Worm (Caenorhabditis elegans) whole organism, L1 larva: Measurements from ENCODE around the gene frpr-12.

ENCODE experiments used
- alr-1 ChIP-seq: fragments of 200-800 bp; sonication (Bioruptor generic); optimal IDR thresholded peaks from 2 replicates; lab custom pipeline; 2018; ENCODE audit warnings: borderline replicate concordance, mild to moderate bottlenecking, missing genetic modification characterization, missing compliant biosample characterization
- ama-1 ChIP-seq: fragments of 150-350 bp; optimal IDR thresholded peaks from 2 replicates; lab custom pipeline; 2014
- blmp-1 ChIP-seq: fragments of 150-350 bp; optimal IDR thresholded peaks from 2 replicates; lab custom pipeline; 2014; ENCODE audit warnings: missing biosample characterization, missing genetic modification characterization
- ceh-63 ChIP-seq: fragments of 200-800 bp; sonication (Bioruptor generic); optimal IDR thresholded peaks from 2 replicates; lab custom pipeline; 2018; ENCODE audit warnings: mild to moderate bottlenecking, missing genetic modification characterization, missing compliant biosample characterization
- ceh-88 ChIP-seq: fragments of 200-800 bp; sonication (Bioruptor generic); IDR thresholded peaks from 2 replicates; pipeline ENCODE4 v1.3.6; 2022; ENCODE audit warnings: missing genetic modification characterization, missing compliant biosample characterization
- dpl-1 ChIP-seq, 3 experiments: fragments of 150-350 bp in 2 of 3; sonication (generic microtip) in 1 of 3; optimal IDR thresholded peaks; 2 replicates each; lab custom pipeline; 2014 to 2017; ENCODE audit warnings: missing biosample characterization in 3 of 3, missing genetic modification characterization in 3 of 3, missing genetic modification reagents in 3 of 3
- efl-1 ChIP-seq, 4 experiments: fragments of 150-350 bp; optimal IDR thresholded peaks in 3 of 4; peaks in 1 of 4; 1 replicate in 1 of 4; 2 replicates in 3 of 4; lab custom pipeline; 2014; ENCODE audit warnings: missing biosample characterization in 2 of 4, missing genetic modification characterization in 2 of 4, missing genetic modification reagents in 2 of 4
- egl-13 ChIP-seq: sonication (generic microtip); optimal IDR thresholded peaks from 2 replicates; lab custom pipeline; 2016; ENCODE audit warnings: missing genotype, missing genetic modification reagents, missing genetic modification characterization, missing compliant biosample characterization
- elt-2 ChIP-seq: sonication (generic microtip); optimal IDR thresholded peaks from 2 replicates; lab custom pipeline; 2016; ENCODE audit warnings: missing genetic modification characterization, mild to moderate bottlenecking, inconsistent platforms, missing compliant biosample characterization, missing genetic modification reagents
- elt-3 ChIP-seq, 6 experiments: fragments of 150-350 bp in 1 of 6; sonication (generic microtip); optimal IDR thresholded peaks; 2 replicates each; lab custom pipeline; 2017 to 2018; ENCODE audit warnings: missing biosample characterization in 6 of 6, missing genetic modification characterization in 6 of 6, inconsistent platforms in 1 of 6
- fkh-10 ChIP-seq: sonication (generic microtip); optimal IDR thresholded peaks from 2 replicates; lab custom pipeline; 2017; ENCODE audit warnings: missing biosample characterization, missing genetic modification reagents, missing genetic modification characterization
- fkh-4 ChIP-seq: sonication (generic microtip); optimal IDR thresholded peaks from 2 replicates; lab custom pipeline; 2016; ENCODE audit warnings: missing compliant biosample characterization, missing genetic modification characterization, borderline replicate concordance
- hlh-17 ChIP-seq: fragments of 200-800 bp; sonication (Bioruptor generic); optimal IDR thresholded peaks from 2 replicates; lab custom pipeline; 2018; ENCODE audit warnings: missing genetic modification characterization, mild to moderate bottlenecking, missing compliant biosample characterization, moderate library complexity, borderline replicate concordance
- hlh-4 ChIP-seq: sonication (generic microtip); optimal IDR thresholded peaks from 2 replicates; lab custom pipeline; 2016; ENCODE audit warnings: mild to moderate bottlenecking, missing genetic modification characterization, missing compliant biosample characterization
- jun-1 ChIP-seq: fragments of 150-350 bp; optimal IDR thresholded peaks from 2 replicates; lab custom pipeline; 2014; ENCODE audit warnings: missing biosample characterization, missing genetic modification reagents, missing genetic modification characterization
- lin-14 ChIP-seq: fragments of 200-800 bp; sonication (Bioruptor generic); optimal IDR thresholded peaks from 2 replicates; lab custom pipeline; 2018; ENCODE audit warnings: mild to moderate bottlenecking, missing genetic modification characterization, moderate library complexity, missing compliant biosample characterization
- lin-35 ChIP-seq, 2 experiments: fragments of 150-350 bp; optimal IDR thresholded peaks; 2 replicates each; lab custom pipeline; 2014; ENCODE audit warnings: missing biosample characterization in 2 of 2, missing genetic modification characterization in 2 of 2, missing genetic modification reagents in 2 of 2
- mdl-1 ChIP-seq, 2 experiments: fragments of 150-350 bp; optimal IDR thresholded peaks; 2 replicates each; lab custom pipeline; 2014 to 2017; ENCODE audit warnings: missing biosample characterization in 2 of 2, missing genetic modification characterization in 2 of 2, inconsistent platforms in 1 of 2
- mep-1 ChIP-seq: fragments of 150-350 bp; optimal IDR thresholded peaks from 2 replicates; lab custom pipeline; 2014; ENCODE audit warnings: missing biosample characterization, missing genetic modification characterization
- nhr-12 ChIP-seq: sonication (generic microtip); optimal IDR thresholded peaks from 2 replicates; lab custom pipeline; 2017; ENCODE audit warnings: missing biosample characterization, missing genetic modification characterization
- nhr-19 ChIP-seq: fragments of 200-800 bp; sonication (Bioruptor generic); conservative IDR thresholded peaks from 2 replicates; pipeline ENCODE4 v1.3.6; 2022; ENCODE audit warnings: missing genetic modification characterization, missing compliant biosample characterization
- nhr-20 ChIP-seq: sonication (generic microtip); optimal IDR thresholded peaks from 2 replicates; lab custom pipeline; 2016; ENCODE audit warnings: mild to moderate bottlenecking, missing genetic modification characterization, missing compliant biosample characterization
- nhr-237 ChIP-seq: fragments of 150-350 bp; optimal IDR thresholded peaks from 2 replicates; lab custom pipeline; 2014; ENCODE audit warnings: missing biosample characterization, missing genetic modification characterization
- nhr-28 ChIP-seq: fragments of 150-350 bp; optimal IDR thresholded peaks from 2 replicates; lab custom pipeline; 2014; ENCODE audit warnings: missing biosample characterization, missing genetic modification characterization
- nhr-71 ChIP-seq: sonication (generic microtip); optimal IDR thresholded peaks from 2 replicates; lab custom pipeline; 2016; ENCODE audit warnings: mild to moderate bottlenecking, missing genetic modification characterization, moderate library complexity, missing compliant biosample characterization
- nhr-77 ChIP-seq: fragments of 150-350 bp; optimal IDR thresholded peaks from 2 replicates; lab custom pipeline; 2014; ENCODE audit warnings: missing biosample characterization, missing genetic modification characterization
- nhr-84 ChIP-seq: sonication (generic microtip); optimal IDR thresholded peaks from 2 replicates; lab custom pipeline; 2017; ENCODE audit warnings: missing biosample characterization, missing genetic modification characterization
- nhr-85 ChIP-seq: sonication (generic microtip); peaks from one replicate; lab custom pipeline; 2016; ENCODE audit warnings: missing genetic modification characterization, inconsistent platforms, missing compliant biosample characterization
- nhr-90 ChIP-seq: sonication (generic microtip); optimal IDR thresholded peaks from 2 replicates; lab custom pipeline; 2016; ENCODE audit warnings: mild to moderate bottlenecking, missing genetic modification characterization, missing compliant biosample characterization; ENCODE audit not compliant: poor library complexity
- pax-3 ChIP-seq: fragments of 200-800 bp; sonication (Bioruptor generic); optimal IDR thresholded peaks from 2 replicates; lab custom pipeline; 2018; ENCODE audit warnings: mild to moderate bottlenecking, missing genetic modification characterization, moderate library complexity, missing compliant biosample characterization
- rnt-1 ChIP-seq: sonication (generic microtip); optimal IDR thresholded peaks from 2 replicates; lab custom pipeline; 2016; ENCODE audit warnings: mild to moderate bottlenecking, missing genetic modification characterization, moderate library complexity, missing compliant biosample characterization
- skn-1 ChIP-seq: fragments of 150-350 bp; optimal IDR thresholded peaks from 2 replicates; lab custom pipeline; 2014; ENCODE audit warnings: missing biosample characterization, missing genetic modification characterization
- snpc-4 ChIP-seq: fragments of 150-350 bp; optimal IDR thresholded peaks from 2 replicates; lab custom pipeline; 2014; ENCODE audit warnings: missing biosample characterization, missing genetic modification characterization
- snu-23 ChIP-seq: sonication (generic microtip); optimal IDR thresholded peaks from 2 replicates; lab custom pipeline; 2016; ENCODE audit warnings: missing genetic modification characterization, missing compliant biosample characterization
- sptf-1 ChIP-seq: fragments of 150-350 bp; optimal IDR thresholded peaks from 2 replicates; lab custom pipeline; 2014; ENCODE audit warnings: missing biosample characterization, missing genetic modification characterization
- swsn-7 ChIP-seq: sonication (generic microtip); optimal IDR thresholded peaks from 2 replicates; lab custom pipeline; 2016; ENCODE audit warnings: missing genetic modification characterization, missing compliant biosample characterization
- tbx-2 ChIP-seq: sonication (generic microtip); optimal IDR thresholded peaks from 2 replicates; lab custom pipeline; 2016; ENCODE audit warnings: missing genetic modification characterization, missing compliant biosample characterization
- tlp-1 ChIP-seq: fragments of 150-350 bp; optimal IDR thresholded peaks from 2 replicates; lab custom pipeline; 2014; ENCODE audit warnings: missing biosample characterization, missing genetic modification characterization
- unc-130 ChIP-seq: fragments of 150-350 bp; optimal IDR thresholded peaks from 2 replicates; lab custom pipeline; 2017; ENCODE audit warnings: missing biosample characterization, missing genetic modification characterization, inconsistent platforms
- vab-15 ChIP-seq: sonication (generic microtip); optimal IDR thresholded peaks from 2 replicates; lab custom pipeline; 2017; ENCODE audit warnings: missing genotype, mild to moderate bottlenecking, missing genetic modification characterization, missing compliant biosample characterization
- xbp-1 ChIP-seq: sonication (generic microtip); optimal IDR thresholded peaks from 2 replicates; lab custom pipeline; 2016; ENCODE audit warnings: missing genetic modification characterization, missing compliant biosample characterization
- zip-4 ChIP-seq: fragments of 200-800 bp; sonication (Bioruptor generic); optimal IDR thresholded peaks from 2 replicates; lab custom pipeline; 2018; ENCODE audit warnings: mild to moderate bottlenecking, missing genetic modification characterization, moderate library complexity, missing compliant biosample characterization
- ztf-11 ChIP-seq, 2 experiments: sonication (generic microtip); optimal IDR thresholded peaks; 2 replicates each; lab custom pipeline; 2016 to 2017; ENCODE audit warnings: missing genetic modification characterization in 2 of 2, missing biosample characterization in 1 of 2, missing compliant biosample characterization in 1 of 2

The frpr-12 gene

DNA sequence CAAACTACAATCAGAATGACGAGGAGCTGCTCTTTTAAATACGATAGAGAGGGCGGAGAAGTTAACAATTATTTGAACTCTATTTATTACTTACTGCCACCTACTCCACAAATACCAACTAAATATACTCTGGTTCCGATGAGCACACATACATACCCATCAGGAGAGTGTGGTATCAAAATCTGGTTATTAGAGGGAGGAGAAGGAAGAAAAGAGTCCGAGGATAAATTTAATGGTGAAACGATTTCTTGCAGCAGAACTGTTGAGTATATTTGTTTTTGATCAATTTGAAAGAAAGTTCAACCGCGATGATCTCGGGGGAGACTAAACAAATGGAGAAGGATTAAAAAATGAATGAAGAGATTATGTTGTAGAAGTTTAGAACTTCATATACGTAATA, 26.2 kb downstream of the frpr-12 start, which contains the start of gene H14N18.4:
H14N18.4 (minus strand) TSS at position 12 of the 400 bp plus-strand sequence.
- TF ChIP-seq ama-1 (lab: Kevin White, UChicago) (no peak), efl-1 (optimal IDR thresholded peaks at IDR 0.05; lab: Kevin White, UChicago) (no peak), efl-1 (GFP tag; optimal IDR thresholded peaks at IDR 0.05 in 1 of 2; lab: Kevin White, UChicago) (peak in 1 of 2 experiments; percentile 32)

DNA sequence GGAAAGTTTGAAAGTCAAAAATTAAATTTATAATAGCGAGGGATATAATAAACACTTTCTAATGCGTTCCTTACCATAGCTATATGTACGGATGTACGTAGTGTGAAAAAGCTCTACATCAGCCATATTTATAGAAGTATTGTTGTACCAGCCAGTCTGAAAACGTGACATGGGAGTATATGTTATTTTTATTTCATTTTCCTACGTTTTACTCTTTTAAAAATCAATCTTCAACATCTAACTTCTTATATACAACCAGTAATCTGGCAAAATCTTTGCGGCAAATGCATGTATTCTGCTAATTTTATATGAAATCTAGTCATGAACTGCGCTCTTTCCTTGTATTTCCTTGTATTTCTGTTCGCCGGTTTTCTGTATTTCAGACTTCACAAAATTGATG, 29.5 kb downstream of the frpr-12 start, which contains the start of gene H14N18.2:
H14N18.2 (plus strand) TSS at position 301 of the 400 bp plus-strand sequence.
- TF ChIP-seq ztf-11 (tag; optimal IDR thresholded peaks at IDR 0.05; lab: Kevin White, UChicago) (no peak), fkh-10 (no peak), zip-4 (GFP tag; lab: Kevin White, UChicago) (no peak), dpl-1 (GFP tag; optimal IDR thresholded peaks at IDR 0.05; lab: Kevin White, UChicago) (no peak), snu-23 (no peak), nhr-28 (tag; lab: Kevin White, UChicago) (no peak), nhr-90 (tag; lab: Kevin White, UChicago) (no peak), nhr-84 (no peak), nhr-19 (GFP tag; lab: Robert Waterston, UW) (no peak)

DNA sequence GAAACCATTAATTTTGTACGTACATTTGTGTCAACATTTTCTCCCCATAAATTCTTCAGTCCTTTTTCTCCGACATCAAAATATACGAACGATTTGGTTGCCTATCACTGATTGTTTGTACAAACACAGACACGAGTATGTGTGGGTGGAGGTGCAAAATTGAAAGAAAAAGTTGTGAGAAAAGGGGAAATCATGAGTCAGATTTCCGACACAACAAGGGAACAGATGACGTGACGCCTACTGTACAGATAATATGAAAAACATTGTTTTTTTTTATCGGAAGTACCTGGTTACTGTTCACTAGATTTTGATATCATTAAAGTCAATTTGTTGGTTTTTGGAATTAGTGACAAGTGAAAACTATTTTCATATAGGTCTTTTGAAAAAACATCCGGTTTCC, 31.5 kb downstream of the frpr-12 start:
- TF ChIP-seq zip-4 (GFP tag; lab: Kevin White, UChicago) (no peak), nhr-28 (tag; lab: Kevin White, UChicago) (no peak), hlh-4 (tag; lab: Kevin White, UChicago) (no peak), lin-35 (GFP tag; optimal IDR thresholded peaks at IDR 0.05; lab: Kevin White, UChicago) (peak in 1 of 2 experiments; percentile 7), egl-13 (tag; lab: Kevin White, UChicago) (no peak), mep-1 (tag; lab: Kevin White, UChicago) (no peak), nhr-84 (no peak), ceh-88 (no peak), snpc-4 (tag; lab: Kevin White, UChicago) (no peak), blmp-1 (peak; percentile 52), nhr-77 (tag; lab: Kevin White, UChicago) (no peak), nhr-237 (tag; lab: Kevin White, UChicago) (no peak), elt-2 (peak; percentile 4), dpl-1 (GFP tag; optimal IDR thresholded peaks at IDR 0.05; lab: Kevin White, UChicago) (no peak), jun-1 (tag; lab: Kevin White, UChicago) (peak; percentile 25), lin-14 (GFP tag; lab: Kevin White, UChicago) (peak; percentile 40), unc-130 (tag; lab: Kevin White, UChicago) (no peak), efl-1 (optimal IDR thresholded peaks at IDR 0.05; lab: Kevin White, UChicago) (no peak), efl-1 (GFP tag; optimal IDR thresholded peaks at IDR 0.05 in 1 of 2; lab: Kevin White, UChicago) (peak in 1 of 2 experiments; percentile 51), ceh-63 (GFP tag; lab: Kevin White, UChicago) (no peak)

DNA sequence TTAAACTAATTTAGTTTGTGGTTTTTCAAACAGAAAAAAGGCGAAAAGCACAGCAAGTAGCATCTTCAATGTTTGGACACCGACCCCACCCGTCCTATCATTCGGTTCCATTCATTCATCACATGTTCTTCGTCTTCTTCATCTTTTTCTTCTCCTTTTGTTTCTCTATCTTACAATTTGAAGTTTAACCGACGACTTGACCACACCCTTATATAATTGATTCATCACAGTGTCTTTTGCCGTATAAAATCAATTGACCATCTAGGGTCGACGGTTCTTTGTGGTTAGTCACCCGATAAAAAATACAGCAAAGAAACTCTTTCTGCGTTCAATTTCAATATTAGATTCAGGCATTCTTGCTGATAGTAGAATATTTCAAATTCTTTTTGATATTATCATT, 32.3 kb downstream of the frpr-12 start:
- peak; percentile 22 for TF ChIP-seq swsn-7 (tag; lab: Kevin White, UChicago)
- peak; percentile 34 for TF ChIP-seq mep-1 (tag; lab: Kevin White, UChicago)
- TF ChIP-seq pax-3 = no peak
- TF ChIP-seq nhr-12 (tag; lab: Kevin White, UChicago) = no peak
- TF ChIP-seq hlh-17 (GFP tag; lab: Kevin White, UChicago) = no peak
- TF ChIP-seq rnt-1 (tag; lab: Kevin White, UChicago) = no peak
- no peak for TF ChIP-seq fkh-4 (tag; lab: Kevin White, UChicago)
- peak; percentile 66 for TF ChIP-seq snu-23
- no peak for TF ChIP-seq elt-2
- TF ChIP-seq tbx-2 (tag; lab: Kevin White, UChicago) = peak; percentile 21
- TF ChIP-seq nhr-20 = peak; percentile 61
- peak; percentile 57 for TF ChIP-seq nhr-71 (tag; lab: Kevin White, UChicago)
- no peak for TF ChIP-seq dpl-1 (GFP tag; optimal IDR thresholded peaks at IDR 0.05; lab: Kevin White, UChicago)
- TF ChIP-seq nhr-90 (tag; lab: Kevin White, UChicago) = no peak
- TF ChIP-seq lin-35 (GFP tag; optimal IDR thresholded peaks at IDR 0.05; lab: Kevin White, UChicago) = peak; percentile 8 to 46
- no peak for TF ChIP-seq ceh-88
- TF ChIP-seq lin-14 (GFP tag; lab: Kevin White, UChicago) = peak; percentile 63
- TF ChIP-seq vab-15 (tag; lab: Kevin White, UChicago) = no peak
- no peak for TF ChIP-seq sptf-1 (tag; lab: Kevin White, UChicago)
- TF ChIP-seq jun-1 (tag; lab: Kevin White, UChicago) = no peak
- TF ChIP-seq nhr-84 = no peak
- peak; percentile 92 for TF ChIP-seq nhr-85
- peak in 1 of 6 experiments; percentile 38 for TF ChIP-seq elt-3 (tag; optimal IDR thresholded peaks at IDR 0.05; lab: Kevin White, UChicago)
- TF ChIP-seq tlp-1 (tag; lab: Kevin White, UChicago) = no peak
- TF ChIP-seq ama-1 (lab: Kevin White, UChicago) = no peak
- TF ChIP-seq skn-1 (tag; lab: Kevin White, UChicago) = peak; percentile 17
- TF ChIP-seq mdl-1 (tag; optimal IDR thresholded peaks at IDR 0.05; lab: Kevin White, UChicago) = no peak
- no peak for TF ChIP-seq alr-1 (tag; lab: Kevin White, UChicago)
- peak; percentile 73 for TF ChIP-seq blmp-1
- no peak for TF ChIP-seq efl-1 (optimal IDR thresholded peaks at IDR 0.05; lab: Kevin White, UChicago)
- no peak for TF ChIP-seq efl-1 (GFP tag; optimal IDR thresholded peaks at IDR 0.05 in 1 of 2; lab: Kevin White, UChicago)
- no peak for TF ChIP-seq xbp-1
